Worm (Caenorhabditis elegans) whole organism, mixed stage, embryonic: Measurements from ENCODE around the gene ora-1.

Experiments
- ces-1 ChIP-seq: fragments of 150-350 bp; optimal IDR thresholded peaks from 2 replicates; lab custom pipeline; 2014; ENCODE audit warnings: missing biosample characterization, missing genetic modification reagents, missing genetic modification characterization
- cnd-1 ChIP-seq: fragments of 200-800 bp; sonication (Bioruptor generic); optimal IDR thresholded peaks from 2 replicates; lab custom pipeline; 2018; ENCODE audit warnings: mild to moderate bottlenecking, missing genetic modification characterization, missing compliant biosample characterization
- lsy-2 ChIP-seq: fragments of 150-350 bp; optimal IDR thresholded peaks from 2 replicates; lab custom pipeline; 2014; ENCODE audit warnings: missing biosample characterization, missing genetic modification characterization
- unc-39 ChIP-seq: fragments of 150-350 bp; optimal IDR thresholded peaks from 2 replicates; lab custom pipeline; 2014; ENCODE audit warnings: missing biosample characterization, missing genetic modification characterization

DNA sequence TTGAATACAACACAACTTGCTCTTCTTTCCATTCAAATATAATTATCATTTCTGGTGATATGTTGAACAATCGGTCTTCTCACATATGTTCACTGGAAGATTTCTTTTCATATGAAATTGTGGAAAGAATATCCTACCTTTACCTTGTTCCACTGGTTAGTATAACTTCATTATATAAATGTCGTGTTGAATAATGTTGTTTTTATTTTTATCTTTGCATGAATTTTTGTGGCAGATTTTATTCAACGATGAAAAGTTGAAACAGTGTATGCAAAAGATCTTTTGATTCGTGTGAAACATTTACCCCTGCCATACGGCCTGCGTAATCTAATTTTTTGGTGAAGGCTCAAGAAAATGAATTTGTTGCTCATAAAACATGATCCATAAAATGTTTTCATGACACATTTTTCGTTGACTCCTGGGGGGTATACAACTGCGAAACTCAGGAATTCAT is 15.8 kb upstream of the ora-1 start:
- TF ChIP-seq cnd-1 (tag; lab: Kevin White, UChicago) = no peak
- no peak for TF ChIP-seq lsy-2
- no peak for TF ChIP-seq unc-39
- no peak for TF ChIP-seq ces-1 (GFP tag; lab: Kevin White, UChicago)
